Worm (Caenorhabditis elegans): ENCODE results near the gene T13C5.6.

- TF ChIP-seq cog-1 (tag; optimal IDR thresholded peaks at IDR 0.05) (no peak), flt-1 (GFP tag; IDR thresholded peaks at IDR 0.05) (no peak), klf-2 (GFP tag; conservative IDR thresholded peaks at IDR 0.05) (no peak), med-1 (GFP tag; optimal IDR thresholded peaks at IDR 0.05; ENCODE audit: insufficient read depth) (no peak), ztf-29 (GFP tag; IDR thresholded peaks at IDR 0.05) (no peak), T22C8.4 (GFP tag; IDR thresholded peaks at IDR 0.05) (no peak), tab-1 (GFP tag; IDR thresholded peaks at IDR 0.05) (no peak), ztf-23 (GFP tag; IDR thresholded peaks at IDR 0.05) (no peak)
Measured at ce11 chrX:6250272-6250752, 42.8 kb upstream of the T13C5.6 start.

Measured in whole organism, midembryonic.